Worm (Caenorhabditis elegans): Measurements from ENCODE around the gene F40C5.2.
"Not testable (repeated sequence)": the region's sequence is repeated elsewhere in the genome, so short reads cannot be mapped to it uniquely, and the experiment has no call there.

F40C5.2 gene

DNA sequence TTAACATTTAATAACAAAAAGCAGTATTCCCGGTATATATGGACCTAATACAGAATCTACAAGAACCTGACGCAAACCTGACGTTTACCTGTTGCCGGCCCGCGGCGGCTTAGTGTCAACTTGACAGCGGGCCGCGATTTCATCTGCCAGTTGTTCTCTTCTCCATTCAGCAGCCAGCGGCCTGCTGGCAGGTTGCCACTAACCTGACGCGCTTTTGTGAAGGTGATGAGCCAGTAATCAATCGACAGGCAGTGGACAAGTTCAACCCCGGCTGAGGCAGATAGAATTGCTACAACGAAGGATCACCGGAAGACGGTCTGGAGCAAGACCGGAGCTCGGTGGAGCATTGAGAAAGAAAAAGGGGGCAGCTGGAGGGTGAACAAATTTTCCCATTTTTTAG, 11.1 kb upstream of the F40C5.2 start:
- TF ChIP-seq hsf-1 (GFP tag; IDR thresholded peaks at IDR 0.05), result peak; percentile 52; the same call in 1 of the 2 replicates

DNA sequence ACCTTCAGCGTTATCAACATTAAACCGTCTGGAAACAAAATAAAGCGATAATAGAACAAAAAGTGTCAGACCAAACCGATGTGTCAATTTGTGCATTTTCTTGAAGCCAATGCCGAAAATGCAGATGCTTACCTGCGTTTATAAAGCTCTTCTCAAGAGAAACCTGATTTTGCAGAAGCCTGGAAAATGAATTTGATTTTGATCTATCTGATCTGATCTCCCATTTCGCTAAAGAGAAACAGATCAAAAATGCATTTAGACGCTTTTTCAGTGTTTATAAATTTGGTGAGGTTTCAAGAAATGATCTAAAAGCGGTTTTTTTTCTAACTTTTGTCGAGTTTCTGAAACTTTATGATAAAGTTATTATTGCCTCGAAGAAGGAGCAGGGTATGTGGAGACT, 8.0 kb upstream of the F40C5.2 start, which contains the start of gene T24A6.16:
Gene T24A6.16 (minus strand): TSS at position 101 of the 400 bp plus-strand sequence.
- TF ChIP-seq repo-1 (tag; optimal IDR thresholded peaks at IDR 0.05); F57C9.4 (tag; optimal IDR thresholded peaks at IDR 0.05); madf-3 (GFP tag; IDR thresholded peaks at IDR 0.05): not testable (repeated sequence)

DNA sequence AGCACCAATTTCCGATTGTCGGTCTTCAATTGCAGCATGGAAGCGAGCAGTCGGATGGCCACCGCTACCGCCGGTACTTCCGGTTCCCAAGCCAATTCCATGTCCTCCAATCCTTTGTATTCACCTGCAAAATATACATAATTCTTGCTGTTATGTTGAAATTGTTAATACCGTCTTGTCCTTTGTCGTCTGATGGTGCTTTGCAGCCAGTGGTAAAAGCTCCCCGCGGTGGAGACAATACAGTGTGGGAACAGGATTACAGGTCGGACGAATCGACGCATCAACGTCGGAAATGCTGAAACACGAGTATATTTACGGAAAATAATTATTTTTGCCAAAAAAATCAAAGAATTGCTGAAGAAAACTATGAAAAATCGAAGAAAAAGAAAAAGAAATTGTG, 6.5 kb upstream of the F40C5.2 start, which contains the start of gene T24A6.17:
Gene T24A6.17 (minus strand): TSS at position 101 of the 400 bp plus-strand sequence.
- TF ChIP-seq rec-8 (tag; optimal IDR thresholded peaks at IDR 0.05); him-1 (tag; optimal IDR thresholded peaks at IDR 0.05); let-526 (GFP tag; IDR thresholded peaks at IDR 0.05): not testable (repeated sequence)

ce11 chrV:3572408-3572807, 1.6 kb downstream of the F40C5.2 start, which contains the start of gene F40C5.1:
F40C5.1 (plus strand) TSS chrV:3572708.
- not testable (repeated sequence) for TF ChIP-seq aptf-2 (GFP tag; conservative IDR thresholded peaks at IDR 0.05); lin-54 (GFP tag; optimal IDR thresholded peaks at IDR 0.05); zim-3 (tag; optimal IDR thresholded peaks at IDR 0.05)

DNA sequence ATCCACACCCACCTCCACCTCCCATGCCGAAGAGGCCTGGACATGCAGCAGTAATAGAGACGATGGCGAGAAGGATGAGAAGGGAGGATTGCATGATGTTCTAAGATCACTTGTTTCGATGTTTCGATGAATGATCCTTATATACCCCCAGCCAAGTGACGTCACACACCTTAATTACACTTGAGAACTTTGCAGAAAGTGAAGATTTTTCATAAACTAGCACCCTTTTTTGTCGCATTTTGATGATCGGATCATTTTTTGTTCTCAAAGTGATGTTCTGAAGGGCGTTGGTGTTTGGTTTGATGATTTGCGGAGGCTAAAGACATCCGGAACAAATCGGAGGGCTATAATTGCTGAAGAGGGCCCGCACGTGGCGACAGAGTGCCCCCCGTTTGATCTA, 5.0 kb downstream of the F40C5.2 start, which contains the start of gene grl-27:
Gene grl-27 (minus strand): TSS at position 101 of the 400 bp plus-strand sequence.
- TF ChIP-seq hlh-26 (GFP tag; conservative IDR thresholded peaks at IDR 0.05) (no peak), T07F8.4 (tag; optimal IDR thresholded peaks at IDR 0.05) (no peak), akir-1 (GFP tag; optimal IDR thresholded peaks at IDR 0.05) (no peak), lin-26 (GFP tag; IDR thresholded peaks at IDR 0.05) (no peak), athp-1 (tag; optimal IDR thresholded peaks at IDR 0.05) (no peak)

ce11 chrV:3578813-3579212, 8.0 kb downstream of the F40C5.2 start, which contains the start of gene pygl-1:
pygl-1 (plus strand) TSS chrV:3579023.
- TF ChIP-seq nhr-179 (tag; optimal IDR thresholded peaks at IDR 0.05), result no peak
- TF ChIP-seq Y53G8AR.9 (GFP tag; conservative IDR thresholded peaks at IDR 0.05), result peak; percentile 64
- no peak for TF ChIP-seq ZK185.1 (tag; optimal IDR thresholded peaks at IDR 0.05; ENCODE audit: poor library complexity, severe bottlenecking)
- peak; percentile 90 for TF ChIP-seq rcor-1 (GFP tag; IDR thresholded peaks at IDR 0.05)
- TF ChIP-seq K12H6.12 (tag; optimal IDR thresholded peaks at IDR 0.05), result no peak
- TF ChIP-seq hmg-1.2 (GFP tag; IDR thresholded peaks at IDR 0.05), result peak; percentile 70
- no peak for TF ChIP-seq lsy-27 (tag; optimal IDR thresholded peaks at IDR 0.05; ENCODE audit: borderline replicate concordance, insufficient read depth)
- peak; percentile 97 for TF ChIP-seq madf-8 (GFP tag; conservative IDR thresholded peaks at IDR 0.05)
- no peak for TF ChIP-seq fkh-3 (tag; optimal IDR thresholded peaks at IDR 0.05)
- peak; percentile 97 for TF ChIP-seq xnd-1 (tag; optimal IDR thresholded peaks at IDR 0.05)
- TF ChIP-seq ccch-3 (GFP tag; optimal IDR thresholded peaks at IDR 0.05), result no peak
- TF ChIP-seq Y53F4B.3 (GFP tag; IDR thresholded peaks at IDR 0.05), result no peak
- no peak for TF ChIP-seq let-607 (tag; optimal IDR thresholded peaks at IDR 0.05)
- TF ChIP-seq ztf-28 (GFP tag; IDR thresholded peaks at IDR 0.05), result peak; percentile 69; the same call in 1 of the 2 replicates
- TF ChIP-seq hrde-1 (tag; optimal IDR thresholded peaks at IDR 0.05; ENCODE audit: borderline replicate concordance), result peak; percentile 71
- TF ChIP-seq madf-3 (GFP tag; IDR thresholded peaks at IDR 0.05), result peak; percentile 90
- TF ChIP-seq rpc-1 (optimal IDR thresholded peaks at IDR 0.05), result no peak
- TF ChIP-seq rpc-1 (tag; optimal IDR thresholded peaks at IDR 0.05), result no peak
- TF ChIP-seq aptf-2 (GFP tag; conservative IDR thresholded peaks at IDR 0.05), result peak; percentile 36; the same call in 1 of the 2 replicates
- peak; percentile 86 for TF ChIP-seq F33H1.4 (GFP tag; IDR thresholded peaks at IDR 0.05)
- TF ChIP-seq efl-1 (GFP tag; optimal IDR thresholded peaks at IDR 0.05), result peak; percentile 99
- TF ChIP-seq sdz-38 (tag; optimal IDR thresholded peaks at IDR 0.05), result no peak
- TF ChIP-seq ztf-18 (tag; optimal IDR thresholded peaks at IDR 0.05), result no peak
- TF ChIP-seq C17E4.6 (GFP tag; IDR thresholded peaks at IDR 0.05), result peak; percentile 85
- no peak for TF ChIP-seq ztf-3 (GFP tag; optimal IDR thresholded peaks at IDR 0.05)
- peak; percentile 84 for TF ChIP-seq attf-3 (GFP tag; conservative IDR thresholded peaks at IDR 0.05)

All from whole organism, young adult.